Worm (Caenorhabditis elegans) whole organism, L1 larva: ENCODE results near the gene K01A11.3.

Experiments used
- C34B4.2 ChIP-seq: sonication (generic microtip); optimal IDR thresholded peaks from 2 replicates; lab custom pipeline; 2017; ENCODE audit warnings: mild to moderate bottlenecking, missing genetic modification characterization, missing compliant biosample characterization
- ama-1 ChIP-seq: fragments of 150-350 bp; optimal IDR thresholded peaks from 2 replicates; lab custom pipeline; 2014
- ceh-82 ChIP-seq, 3 experiments: fragments of 150-350 bp in 1 of 3; sonication (generic microtip) in 2 of 3; optimal IDR thresholded peaks; 2 replicates each; lab custom pipeline; 2014 to 2017; ENCODE audit warnings: missing biosample characterization in 3 of 3, missing genetic modification characterization in 3 of 3
- ceh-90 ChIP-seq: sonication (generic microtip); optimal IDR thresholded peaks from 2 replicates; lab custom pipeline; 2016; ENCODE audit warnings: missing genetic modification characterization, missing compliant biosample characterization
- dpl-1 ChIP-seq, 3 experiments: fragments of 150-350 bp in 2 of 3; sonication (generic microtip) in 1 of 3; optimal IDR thresholded peaks; 2 replicates each; lab custom pipeline; 2014 to 2017; ENCODE audit warnings: missing biosample characterization in 3 of 3, missing genetic modification characterization in 3 of 3, missing genetic modification reagents in 3 of 3
- dsc-1 ChIP-seq: sonication (generic microtip); optimal IDR thresholded peaks from 2 replicates; lab custom pipeline; 2016; ENCODE audit warnings: mild to moderate bottlenecking, missing genetic modification characterization, missing compliant biosample characterization
- fkh-10 ChIP-seq: sonication (generic microtip); optimal IDR thresholded peaks from 2 replicates; lab custom pipeline; 2017; ENCODE audit warnings: missing biosample characterization, missing genetic modification reagents, missing genetic modification characterization
- fos-1 ChIP-seq: fragments of 150-350 bp; optimal IDR thresholded peaks from 2 replicates; lab custom pipeline; 2014; ENCODE audit warnings: missing biosample characterization, missing genetic modification characterization
- nhr-71 ChIP-seq: sonication (generic microtip); optimal IDR thresholded peaks from 2 replicates; lab custom pipeline; 2016; ENCODE audit warnings: mild to moderate bottlenecking, missing genetic modification characterization, moderate library complexity, missing compliant biosample characterization
- sup-37 ChIP-seq: fragments of 200-800 bp; sonication (Bioruptor generic); optimal IDR thresholded peaks from 2 replicates; lab custom pipeline; 2018; ENCODE audit warnings: mild to moderate bottlenecking, missing genetic modification characterization, missing compliant biosample characterization
- unc-62 ChIP-seq: fragments of 150-350 bp; optimal IDR thresholded peaks from 2 replicates; lab custom pipeline; 2014; ENCODE audit warnings: missing biosample characterization, missing genetic modification reagents, missing genetic modification characterization
- ztf-4 ChIP-seq: fragments of 150-350 bp; optimal IDR thresholded peaks from 2 replicates; lab custom pipeline; 2014; ENCODE audit warnings: missing biosample characterization, missing genetic modification characterization

DNA sequence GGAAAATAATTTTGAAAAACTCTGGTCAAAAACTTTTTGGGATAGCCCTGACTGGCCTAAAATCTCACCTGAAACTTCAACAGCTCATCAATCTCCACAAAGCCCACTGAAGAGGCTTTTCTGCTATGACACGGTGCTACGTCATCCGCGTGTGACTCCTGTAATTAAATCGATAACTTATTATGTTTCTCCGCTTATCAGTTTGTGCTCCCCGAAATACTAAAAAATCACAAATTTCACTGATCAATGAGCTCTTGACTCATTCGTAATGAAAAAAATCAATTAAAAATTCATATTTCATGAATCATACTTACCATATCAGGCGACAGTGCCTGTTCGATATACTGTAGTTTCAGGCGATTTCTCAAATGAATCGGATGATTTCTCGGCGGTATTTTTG lies 22.6 kb upstream of the K01A11.3 start:
- TF ChIP-seq nhr-71 (tag; lab: Kevin White, UChicago) = no peak
- TF ChIP-seq C34B4.2 = no peak
- TF ChIP-seq ztf-4 (tag; lab: Kevin White, UChicago) = no peak
- TF ChIP-seq unc-62 = no peak
- no peak for TF ChIP-seq fkh-10
- no peak for TF ChIP-seq ama-1 (lab: Kevin White, UChicago)
- no peak for TF ChIP-seq sup-37
- no peak for TF ChIP-seq dsc-1
- no peak for TF ChIP-seq ceh-90
- no peak for TF ChIP-seq dpl-1 (GFP tag; optimal IDR thresholded peaks at IDR 0.05; lab: Kevin White, UChicago)
- TF ChIP-seq ceh-82 (tag; optimal IDR thresholded peaks at IDR 0.05; lab: Kevin White, UChicago) = no peak
- TF ChIP-seq fos-1 (tag; lab: Kevin White, UChicago) = no peak
